Worm (Caenorhabditis elegans) whole organism, L2 larva: ENCODE measurements around the gene pfd-5.

Source experiments
- ZK546.5 ChIP-seq: sonication (generic microtip); optimal IDR thresholded peaks from 2 replicates; lab custom pipeline; 2017; ENCODE audit warnings: missing biosample characterization, missing genetic modification characterization
- elt-3 ChIP-seq: sonication (generic microtip); optimal IDR thresholded peaks from 2 replicates; lab custom pipeline; 2017; ENCODE audit warnings: missing biosample characterization, missing genetic modification characterization
- skn-1 ChIP-seq: sonication (generic microtip); optimal IDR thresholded peaks from 2 replicates; lab custom pipeline; 2017; ENCODE audit warnings: missing biosample characterization, missing genetic modification characterization
- snpc-4 ChIP-seq: fragments of 150-350 bp; optimal IDR thresholded peaks from 2 replicates; lab custom pipeline; 2014; ENCODE audit warnings: missing biosample characterization, missing genetic modification characterization

ce11 chrIII:7181822-7182221, 16.9 kb downstream of the pfd-5 start, which contains the start of gene epg-4:
- no peak for TF ChIP-seq elt-3 (tag; lab: Kevin White, UChicago)
- no peak for TF ChIP-seq snpc-4
- TF ChIP-seq ZK546.5 (tag; lab: Kevin White, UChicago): no peak
- no peak for TF ChIP-seq skn-1 (tag; lab: Kevin White, UChicago)
